Worm (Caenorhabditis elegans): ENCODE results near the gene nspd-7.

DNA sequence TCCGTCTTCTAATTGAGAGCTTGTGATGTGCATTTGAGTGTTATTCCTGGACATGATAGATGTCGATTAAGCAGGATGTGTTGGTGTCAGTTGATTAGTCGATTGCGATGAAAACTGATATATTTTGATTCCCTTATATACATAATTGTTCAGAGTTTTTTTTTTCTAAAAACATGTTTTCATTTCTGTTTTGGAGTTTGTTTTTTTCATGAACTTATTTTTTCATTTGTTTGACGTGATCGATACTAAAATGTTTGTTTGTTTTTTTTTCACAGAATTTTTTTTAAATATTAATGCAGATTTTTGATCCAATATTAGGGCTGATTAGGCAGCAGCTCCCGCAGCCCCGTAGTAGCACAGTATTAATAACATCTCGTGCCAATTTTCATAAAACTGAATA lies 49.2 kb upstream of the nspd-7 start, which contains the start of gene R09E10.2:
- TF ChIP-seq ama-1 (optimal IDR thresholded peaks at IDR 0.05) (no peak), snpc-4 (tag; optimal IDR thresholded peaks at IDR 0.05) (no peak), ztf-4 (tag; optimal IDR thresholded peaks at IDR 0.05) (no peak), egl-27 (tag; optimal IDR thresholded peaks at IDR 0.05) (no peak), zag-1 (tag; optimal IDR thresholded peaks at IDR 0.05) (no peak)
